Worm (Caenorhabditis elegans) whole organism, L3 larva: ENCODE results near the gene srlf-12.

Source experiments
- R02D3.7 ChIP-seq: fragments of 150-350 bp; optimal IDR thresholded peaks from 2 replicates; lab custom pipeline; 2014; ENCODE audit warnings: missing biosample characterization, missing genetic modification characterization
- ZK546.5 ChIP-seq: sonication (generic microtip); optimal IDR thresholded peaks from 2 replicates; lab custom pipeline; 2017; ENCODE audit warnings: missing biosample characterization, missing genetic modification characterization
- aly-2 ChIP-seq: fragments of 150-350 bp; optimal IDR thresholded peaks from 2 replicates; lab custom pipeline; 2014; ENCODE audit warnings: missing biosample characterization, missing genetic modification characterization
- ama-1 ChIP-seq: fragments of 150-350 bp; optimal IDR thresholded peaks from 2 replicates; lab custom pipeline; 2018
- ceh-16 ChIP-seq: sonication (generic microtip); optimal IDR thresholded peaks from 2 replicates; lab custom pipeline; 2017; ENCODE audit warnings: missing biosample characterization, missing genetic modification characterization
- ceh-28 ChIP-seq: fragments of 150-350 bp; optimal IDR thresholded peaks from 2 replicates; lab custom pipeline; 2014; ENCODE audit warnings: missing biosample characterization, missing genetic modification reagents, missing genetic modification characterization
- ceh-82 ChIP-seq: fragments of 150-350 bp; optimal IDR thresholded peaks from 2 replicates; lab custom pipeline; 2014; ENCODE audit warnings: missing biosample characterization, missing genetic modification characterization
- ceh-9 ChIP-seq: sonication (generic microtip); optimal IDR thresholded peaks from 2 replicates; lab custom pipeline; 2018; ENCODE audit warnings: missing biosample characterization, missing genetic modification characterization
- daf-12 ChIP-seq: fragments of 150-350 bp; optimal IDR thresholded peaks from 2 replicates; lab custom pipeline; 2014; ENCODE audit warnings: missing biosample characterization, missing genetic modification reagents, missing genetic modification characterization
- egl-27 ChIP-seq: sonication (generic microtip); optimal IDR thresholded peaks from 4 replicates; lab custom pipeline; 2017; ENCODE audit warnings: missing biosample characterization, missing genetic modification reagents, missing genetic modification characterization
- egl-5 ChIP-seq: fragments of 150-350 bp; optimal IDR thresholded peaks from 2 replicates; lab custom pipeline; 2017; ENCODE audit warnings: missing biosample characterization, missing genetic modification reagents, missing genetic modification characterization, inconsistent platforms
- elt-1 ChIP-seq: fragments of 150-350 bp; optimal IDR thresholded peaks from 2 replicates; lab custom pipeline; 2014; ENCODE audit warnings: missing biosample characterization, missing genetic modification characterization
- elt-2 ChIP-seq: sonication (generic microtip); optimal IDR thresholded peaks from 2 replicates; lab custom pipeline; 2016; ENCODE audit warnings: missing genetic modification reagents, mild to moderate bottlenecking, missing genetic modification characterization, missing compliant biosample characterization
- elt-3 ChIP-seq, 3 experiments: fragments of 150-350 bp in 1 of 3; sonication (generic microtip) in 2 of 3; optimal IDR thresholded peaks; 2 replicates in 2 of 3; 4 replicates in 1 of 3; lab custom pipeline; 2014 to 2017; ENCODE audit warnings: missing biosample characterization in 3 of 3, missing genetic modification characterization in 3 of 3
- eor-1 ChIP-seq, 2 experiments: fragments of 150-350 bp; optimal IDR thresholded peaks; 2 replicates each; lab custom pipeline; 2014 to 2018; ENCODE audit warnings: missing biosample characterization in 2 of 2, missing genetic modification characterization in 2 of 2
- fkh-10 ChIP-seq: sonication (generic microtip); optimal IDR thresholded peaks from 2 replicates; lab custom pipeline; 2017; ENCODE audit warnings: missing biosample characterization, missing genetic modification reagents, missing genetic modification characterization
- fkh-2 ChIP-seq: fragments of 150-350 bp; optimal IDR thresholded peaks from 2 replicates; lab custom pipeline; 2014; ENCODE audit warnings: missing biosample characterization, missing genetic modification reagents, missing genetic modification characterization
- fos-1 ChIP-seq: fragments of 150-350 bp; optimal IDR thresholded peaks from 2 replicates; lab custom pipeline; 2014; ENCODE audit warnings: missing biosample characterization, missing genetic modification characterization
- hmg-11 ChIP-seq: sonication (generic microtip); optimal IDR thresholded peaks from 2 replicates; lab custom pipeline; 2016; ENCODE audit warnings: missing genetic modification characterization, missing compliant biosample characterization
- jun-1 ChIP-seq: fragments of 150-350 bp; optimal IDR thresholded peaks from 2 replicates; lab custom pipeline; 2014; ENCODE audit warnings: missing biosample characterization, missing genetic modification reagents, missing genetic modification characterization
- lin-15B ChIP-seq: fragments of 150-350 bp; optimal IDR thresholded peaks from 2 replicates; lab custom pipeline; 2014; ENCODE audit warnings: missing biosample characterization, missing genetic modification characterization
- lin-39 ChIP-seq: fragments of 150-350 bp; optimal IDR thresholded peaks from 2 replicates; lab custom pipeline; 2018; ENCODE audit warnings: missing biosample characterization, missing genetic modification reagents, missing genetic modification characterization
- lsy-12 ChIP-seq: sonication (generic microtip); optimal IDR thresholded peaks from 2 replicates; lab custom pipeline; 2016; ENCODE audit warnings: mild to moderate bottlenecking, missing genetic modification characterization, missing compliant biosample characterization
- nfya-1 ChIP-seq: sonication (generic microtip); optimal IDR thresholded peaks from 2 replicates; lab custom pipeline; 2017; ENCODE audit warnings: missing genetic modification characterization, mild to moderate bottlenecking, missing compliant biosample characterization, antibody characterized with exemption, moderate library complexity; ENCODE audit not compliant: insufficient read depth
- nhr-11 ChIP-seq: fragments of 150-350 bp; optimal IDR thresholded peaks from 2 replicates; lab custom pipeline; 2014; ENCODE audit warnings: missing biosample characterization, missing genetic modification characterization
- nhr-12 ChIP-seq: fragments of 150-350 bp; optimal IDR thresholded peaks from 2 replicates; lab custom pipeline; 2014; ENCODE audit warnings: missing biosample characterization, missing genetic modification characterization
- nhr-237 ChIP-seq: fragments of 150-350 bp; optimal IDR thresholded peaks from 2 replicates; lab custom pipeline; 2014; ENCODE audit warnings: missing biosample characterization, missing genetic modification characterization
- nhr-25 ChIP-seq: sonication (generic microtip); optimal IDR thresholded peaks from 2 replicates; lab custom pipeline; 2017; ENCODE audit warnings: missing biosample characterization, missing genetic modification characterization
- nhr-28 ChIP-seq: fragments of 150-350 bp; optimal IDR thresholded peaks from 2 replicates; lab custom pipeline; 2014; ENCODE audit warnings: missing biosample characterization, missing genetic modification characterization
- nhr-43 ChIP-seq: sonication (generic microtip); optimal IDR thresholded peaks from 2 replicates; lab custom pipeline; 2016; ENCODE audit warnings: mild to moderate bottlenecking, missing genetic modification characterization, missing compliant biosample characterization; ENCODE audit not compliant: poor library complexity, severe bottlenecking
- nhr-67 ChIP-seq: fragments of 150-350 bp; optimal IDR thresholded peaks from 2 replicates; lab custom pipeline; 2014; ENCODE audit warnings: missing biosample characterization, missing genetic modification characterization
- nhr-76 ChIP-seq: fragments of 150-350 bp; sonication (generic microtip); optimal IDR thresholded peaks from 5 replicates; lab custom pipeline; 2014; ENCODE audit warnings: missing biosample characterization, missing genetic modification characterization
- nhr-77 ChIP-seq: fragments of 150-350 bp; optimal IDR thresholded peaks from 2 replicates; lab custom pipeline; 2014; ENCODE audit warnings: missing biosample characterization, missing genetic modification characterization
- pha-4 ChIP-seq: fragments of 150-350 bp; optimal IDR thresholded peaks from 2 replicates; lab custom pipeline; 2014; ENCODE audit warnings: missing biosample characterization, missing genetic modification reagents, missing genetic modification characterization
- pqm-1 ChIP-seq: fragments of 150-350 bp; optimal IDR thresholded peaks from 2 replicates; lab custom pipeline; 2017; ENCODE audit warnings: missing biosample characterization, missing genetic modification characterization, inconsistent platforms
- sea-2 ChIP-seq: fragments of 150-350 bp; sonication (generic microtip); optimal IDR thresholded peaks from 4 replicates; lab custom pipeline; 2014; ENCODE audit warnings: missing biosample characterization, missing genetic modification reagents, missing genetic modification characterization
- skn-1 ChIP-seq: fragments of 150-350 bp; optimal IDR thresholded peaks from 2 replicates; lab custom pipeline; 2014; ENCODE audit warnings: missing biosample characterization, missing genetic modification characterization
- snpc-4 ChIP-seq: fragments of 150-350 bp; optimal IDR thresholded peaks from 2 replicates; lab custom pipeline; 2014; ENCODE audit warnings: missing biosample characterization, missing genetic modification characterization
- tbx-2 ChIP-seq: sonication (generic microtip); optimal IDR thresholded peaks from 2 replicates; lab custom pipeline; 2016; ENCODE audit warnings: mild to moderate bottlenecking, missing genetic modification characterization, missing compliant biosample characterization
- unc-62 ChIP-seq: fragments of 150-350 bp; sonication (generic microtip); optimal IDR thresholded peaks from 4 replicates; lab custom pipeline; 2014; ENCODE audit warnings: missing biosample characterization, missing genetic modification reagents, missing genetic modification characterization
- zag-1 ChIP-seq: fragments of 150-350 bp; optimal IDR thresholded peaks from 2 replicates; lab custom pipeline; 2014; ENCODE audit warnings: missing biosample characterization, missing genetic modification characterization
- ztf-11 ChIP-seq: fragments of 150-350 bp; optimal IDR thresholded peaks from 2 replicates; lab custom pipeline; 2014; ENCODE audit warnings: missing biosample characterization, missing genetic modification characterization
- ztf-4 ChIP-seq: fragments of 150-350 bp; optimal IDR thresholded peaks from 2 replicates; lab custom pipeline; 2014; ENCODE audit warnings: missing biosample characterization, missing genetic modification characterization

srlf-12 gene

ce11 chrIV:10891993-10892392, at the start of gene srlf-12:
Gene srlf-12 (minus strand): TSS chrIV:10892093.
- TF ChIP-seq ZK546.5, result no peak
- TF ChIP-seq nhr-43 (tag; lab: Kevin White, UChicago), result no peak
- no peak for TF ChIP-seq nfya-1
- no peak for TF ChIP-seq lin-39 (tag; lab: Kevin White, UChicago)
- no peak for TF ChIP-seq skn-1
- TF ChIP-seq tbx-2, result no peak
- no peak for TF ChIP-seq egl-27 (tag; lab: Kevin White, UChicago)
- no peak for TF ChIP-seq ceh-9 (tag; lab: Kevin White, UChicago)
- no peak for TF ChIP-seq nhr-25 (tag; lab: Kevin White, UChicago)

- peak; percentile 51 for TF ChIP-seq lin-15B (tag; lab: Kevin White, UChicago)
- TF ChIP-seq ztf-4 (tag; lab: Kevin White, UChicago), result no peak
- TF ChIP-seq egl-5, result peak; percentile 60
- TF ChIP-seq lsy-12 (tag; lab: Kevin White, UChicago), result peak; percentile 4
- peak; percentile 94 for TF ChIP-seq fkh-10 (GFP tag; lab: Kevin White, UChicago)
- no peak for TF ChIP-seq unc-62 (GFP tag; lab: Kevin White, UChicago)
- peak; percentile 82 for TF ChIP-seq nfya-1
- TF ChIP-seq nhr-25 (tag; lab: Kevin White, UChicago), result no peak
- peak; percentile 91 for TF ChIP-seq ceh-28 (tag; lab: Kevin White, UChicago)
- no peak for TF ChIP-seq nhr-67 (tag; lab: Kevin White, UChicago)
- no peak for TF ChIP-seq ceh-16 (tag; lab: Kevin White, UChicago)
- TF ChIP-seq fkh-2 (tag; lab: Kevin White, UChicago), result peak; percentile 11
- TF ChIP-seq skn-1, result peak; percentile 16
- peak; percentile 78 for TF ChIP-seq sea-2 (GFP tag; lab: Kevin White, UChicago)
- TF ChIP-seq pqm-1 (tag; lab: Kevin White, UChicago), result peak; percentile 34
- peak; percentile 15 for TF ChIP-seq R02D3.7 (tag; lab: Kevin White, UChicago)
- peak; percentile 28 for TF ChIP-seq elt-2
- peak in 1 of 2 experiments; percentile 12 for TF ChIP-seq eor-1 (tag; optimal IDR thresholded peaks at IDR 0.05; lab: Kevin White, UChicago)
- TF ChIP-seq pha-4 (tag; lab: Kevin White, UChicago), result peak; percentile 92
- TF ChIP-seq snpc-4 (tag; lab: Kevin White, UChicago), result peak; percentile 73
- TF ChIP-seq, all 47 proteins: peak for 15
Observed at ce11 chrIV:10936906-10937540, 45.1 kb upstream of the srlf-12 start, which contains the start of gene fic-1. Gene fic-1 (plus strand): TSS chrIV:10937454.

- TF ChIP-seq ztf-11 (no peak), fkh-10 (GFP tag; lab: Kevin White, UChicago) (peak; percentile 44), fkh-2 (tag; lab: Kevin White, UChicago) (no peak), ceh-82 (tag; lab: Kevin White, UChicago) (peak; percentile 63), lsy-12 (tag; lab: Kevin White, UChicago) (peak; percentile 94), nhr-43 (tag; lab: Kevin White, UChicago) (peak; percentile 95), nhr-11 (tag; lab: Kevin White, UChicago) (peak; percentile 90), pqm-1 (tag; lab: Kevin White, UChicago) (peak; percentile 93), egl-27 (tag; lab: Kevin White, UChicago) (peak; percentile 87), nhr-77 (tag; lab: Kevin White, UChicago) (no peak), ZK546.5 (no peak), eor-1 (tag; optimal IDR thresholded peaks at IDR 0.05; lab: Kevin White, UChicago) (peak in 1 of 2 experiments; percentile 63), sea-2 (GFP tag; lab: Kevin White, UChicago) (no peak), ztf-4 (tag; lab: Kevin White, UChicago) (peak; percentile 93), unc-62 (GFP tag; lab: Kevin White, UChicago) (peak; percentile 94), ceh-9 (tag; lab: Kevin White, UChicago) (no peak), R02D3.7 (tag; lab: Kevin White, UChicago) (peak; percentile 75), nhr-76 (tag; lab: Kevin White, UChicago) (no peak), elt-2 (peak; percentile 92), nfya-1 (peak; percentile 92), skn-1 (peak; percentile 30), pha-4 (tag; lab: Kevin White, UChicago) (peak; percentile 95), ama-1 (lab: Kevin White, UChicago) (peak; percentile 73), nhr-237 (tag; lab: Kevin White, UChicago) (no peak), jun-1 (tag; lab: Kevin White, UChicago) (peak; percentile 95), nhr-28 (tag; lab: Kevin White, UChicago) (no peak), nhr-12 (tag; lab: Kevin White, UChicago) (no peak), hmg-11 (tag; lab: Kevin White, UChicago) (peak; percentile 78), zag-1 (no peak), fos-1 (tag; lab: Kevin White, UChicago) (peak; percentile 79), nhr-25 (tag; lab: Kevin White, UChicago) (peak; percentile 98), aly-2 (tag; lab: Kevin White, UChicago) (no peak), daf-12 (tag; lab: Kevin White, UChicago) (no peak), snpc-4 (tag; lab: Kevin White, UChicago) (peak; percentile 78), tbx-2 (peak; percentile 88), elt-1 (tag; lab: Kevin White, UChicago) (peak; percentile 88), ceh-28 (tag; lab: Kevin White, UChicago) (peak; percentile 93), elt-3 (tag; optimal IDR thresholded peaks at IDR 0.05; lab: Kevin White, UChicago) (peak in 2 of 3 experiments; percentile 33 to 49), egl-5 (peak; percentile 74)
Observed at ce11 chrIV:10935853-10936491, 44.1 kb upstream of the srlf-12 start, which contains the start of gene lgg-2. Gene lgg-2 (minus strand): TSS chrIV:10935903.
